Fruit fly (Drosophila melanogaster): ENCODE data around the gene CG42399.

The CG42399 gene

dm6 chr2L:109098-109799, 43.9 kb downstream of the CG42399 start:
- TF ChIP-seq Lpt (GFP tag; optimal IDR thresholded peaks at IDR 0.05) (no peak), CG3919 (GFP tag; optimal IDR thresholded peaks at IDR 0.05) (no peak), esn (GFP tag; optimal IDR thresholded peaks at IDR 0.05) (no peak), fkh (GFP tag; optimal IDR thresholded peaks at IDR 0.05) (peak; percentile 32), Eip75B (GFP tag; optimal IDR thresholded peaks at IDR 0.05) (no peak), CG1621 (tag; optimal IDR thresholded peaks at IDR 0.05) (peak; percentile 85), CG15336 (GFP tag; IDR thresholded peaks at IDR 0.05) (0 out of 2 replicates have a peak, but pooled peaks have one; percentile 36), svp (GFP tag) (peak; percentile 68)

- TF ChIP-seq CG6854 (GFP tag; optimal IDR thresholded peaks at IDR 0.05) = peak; percentile 71
- TF ChIP-seq Lpt (GFP tag; optimal IDR thresholded peaks at IDR 0.05) = no peak
- peak; percentile 6 for TF ChIP-seq esn (GFP tag; optimal IDR thresholded peaks at IDR 0.05)
- TF ChIP-seq Sox14 (GFP tag; optimal IDR thresholded peaks at IDR 0.05) = peak; percentile 86
- no peak for TF ChIP-seq Ets96B (tag; optimal IDR thresholded peaks at IDR 0.05)
- no peak for TF ChIP-seq spab (GFP tag; optimal IDR thresholded peaks at IDR 0.05)
- TF ChIP-seq Gug (GFP tag; IDR thresholded peaks at IDR 0.05) = no peak
- no peak for TF ChIP-seq CG16779 (tag; optimal IDR thresholded peaks at IDR 0.05)
- no peak for TF ChIP-seq CG11902 (GFP tag; optimal IDR thresholded peaks at IDR 0.05)
- peak; percentile 47 for TF ChIP-seq Eip78C (GFP tag)
Measured at dm6 chr2L:107476-108436, 45.3 kb downstream of the CG42399 start.

dm6 chr2L:107032-107431, 46.1 kb downstream of the CG42399 start:
- TF ChIP-seq CG10631 (GFP tag; optimal IDR thresholded peaks at IDR 0.05) (no peak), Gug (GFP tag; IDR thresholded peaks at IDR 0.05) (no peak), svp (GFP tag) (no peak), dac (GFP tag; optimal IDR thresholded peaks at IDR 0.05) (no peak), CG6854 (GFP tag; optimal IDR thresholded peaks at IDR 0.05) (no peak), CG31627 (GFP tag; optimal IDR thresholded peaks at IDR 0.05) (no peak), CG3919 (GFP tag; optimal IDR thresholded peaks at IDR 0.05) (no peak), Ets96B (tag; optimal IDR thresholded peaks at IDR 0.05) (no peak), CG1621 (tag; optimal IDR thresholded peaks at IDR 0.05) (no peak), vri (GFP tag; optimal IDR thresholded peaks at IDR 0.05) (no peak)

dm6 chr2L:106540-106939, 46.6 kb downstream of the CG42399 start, which contains the start of the genes Nhe1 and Sam-S:
Gene Nhe1 (minus strand): TSS chr2L:106732.
Gene Sam-S (plus strand): TSS chr2L:106903.
- TF ChIP-seq fkh (GFP tag; optimal IDR thresholded peaks at IDR 0.05) = peak; percentile 81
- no peak for TF ChIP-seq Eip78C (GFP tag)
- TF ChIP-seq topi (GFP tag; optimal IDR thresholded peaks at IDR 0.05) = no peak
- no peak for TF ChIP-seq CG1621 (tag; optimal IDR thresholded peaks at IDR 0.05)
- TF ChIP-seq Hr39 (GFP tag; optimal IDR thresholded peaks at IDR 0.05) = no peak
- no peak for TF ChIP-seq CG16779 (tag; optimal IDR thresholded peaks at IDR 0.05)
- no peak for TF ChIP-seq CG8632 (GFP tag; optimal IDR thresholded peaks at IDR 0.05)
- TF ChIP-seq CG11902 (GFP tag; optimal IDR thresholded peaks at IDR 0.05) = no peak
- TF ChIP-seq CG4318 (GFP tag; optimal IDR thresholded peaks at IDR 0.05) = no peak
- 0 out of 2 replicates have a peak, but pooled peaks have one; percentile 9 for TF ChIP-seq CG15336 (GFP tag; IDR thresholded peaks at IDR 0.05)
- TF ChIP-seq dac (GFP tag; optimal IDR thresholded peaks at IDR 0.05) = no peak
- no peak for TF ChIP-seq CG3919 (GFP tag; optimal IDR thresholded peaks at IDR 0.05)
- no peak for TF ChIP-seq CG11294 (GFP tag; IDR thresholded peaks at IDR 0.05)
- no peak for TF ChIP-seq Lpt (GFP tag; optimal IDR thresholded peaks at IDR 0.05)

- TF ChIP-seq CG34406 (GFP tag; optimal IDR thresholded peaks at IDR 0.05) (no peak), spab (GFP tag; optimal IDR thresholded peaks at IDR 0.05) (no peak), esn (GFP tag; optimal IDR thresholded peaks at IDR 0.05) (peak; percentile 21), CG11762 (GFP tag; optimal IDR thresholded peaks at IDR 0.05; ENCODE audit: insufficient read depth) (no peak)
Measured at dm6 chr2L:102161-102761, 50.8 kb downstream of the CG42399 start, which contains the start of gene Creld. Gene Creld (plus strand): TSS chr2L:102380.
